Worm (Caenorhabditis elegans) whole organism, early embryonic: ENCODE data around the gene sro-1.

Experiments
- ama-1 ChIP-seq: fragments of 150-350 bp; optimal IDR thresholded peaks from 2 replicates; lab custom pipeline; 2014
- pes-1 ChIP-seq: fragments of 200-800 bp; sonication (Bioruptor generic); IDR thresholded peaks from 2 replicates; pipeline ENCODE4 v1.3.6; 2022; ENCODE audit warnings: missing genetic modification reagents, missing genetic modification characterization, missing compliant biosample characterization

ce11 chrII:7432327-7432726, 33.1 kb downstream of the sro-1 start, which contains the start of gene srd-54:
- TF ChIP-seq ama-1 (lab: Kevin White, UChicago) = no peak
- TF ChIP-seq pes-1 (GFP tag; lab: Robert Waterston, UW) = no peak
